Fruit fly (Drosophila melanogaster): ENCODE results near the gene CG12985.

dm6 chrX:17833986-17834385, 49.5 kb upstream of the CG12985 start:
- TF ChIP-seq Asciz (GFP tag; optimal IDR thresholded peaks at IDR 0.05) (no peak), Xbp1 (GFP tag; optimal IDR thresholded peaks at IDR 0.05) (no peak), pan (optimal IDR thresholded peaks at IDR 0.05) (no peak), pan (GFP tag; optimal IDR thresholded peaks at IDR 0.05 in 1 of 2, IDR thresholded peaks at IDR 0.05 in 1 of 2) (no peak), CG8765 (GFP tag; IDR thresholded peaks at IDR 0.05) (no peak), CG9797 (GFP tag; optimal IDR thresholded peaks at IDR 0.05) (no peak), ttk (GFP tag; IDR thresholded peaks at IDR 0.05) (no peak), CG6654 (GFP tag; optimal IDR thresholded peaks at IDR 0.05) (no peak), H2.0 (GFP tag; IDR thresholded peaks at IDR 0.05) (no peak), shn (GFP tag; optimal IDR thresholded peaks at IDR 0.05) (no peak), ken (GFP tag; IDR thresholded peaks at IDR 0.05) (no peak), pb (GFP tag; optimal IDR thresholded peaks at IDR 0.05) (no peak)

Data from whole organism, embryonic.